Fruit fly (Drosophila melanogaster) Kc167 (cell line): Measurements from ENCODE around the gene CG11970.

ENCODE experiments used
- Myc ChIP-seq: fragments of >200 bp; optimal IDR thresholded peaks from 2 replicates; lab custom pipeline; 2017; ENCODE audit warnings: missing external identifiers
- Sin3A ChIP-seq: fragments of >200 bp; optimal IDR thresholded peaks from 2 replicates; lab custom pipeline; 2018; ENCODE audit warnings: missing external identifiers

DNA sequence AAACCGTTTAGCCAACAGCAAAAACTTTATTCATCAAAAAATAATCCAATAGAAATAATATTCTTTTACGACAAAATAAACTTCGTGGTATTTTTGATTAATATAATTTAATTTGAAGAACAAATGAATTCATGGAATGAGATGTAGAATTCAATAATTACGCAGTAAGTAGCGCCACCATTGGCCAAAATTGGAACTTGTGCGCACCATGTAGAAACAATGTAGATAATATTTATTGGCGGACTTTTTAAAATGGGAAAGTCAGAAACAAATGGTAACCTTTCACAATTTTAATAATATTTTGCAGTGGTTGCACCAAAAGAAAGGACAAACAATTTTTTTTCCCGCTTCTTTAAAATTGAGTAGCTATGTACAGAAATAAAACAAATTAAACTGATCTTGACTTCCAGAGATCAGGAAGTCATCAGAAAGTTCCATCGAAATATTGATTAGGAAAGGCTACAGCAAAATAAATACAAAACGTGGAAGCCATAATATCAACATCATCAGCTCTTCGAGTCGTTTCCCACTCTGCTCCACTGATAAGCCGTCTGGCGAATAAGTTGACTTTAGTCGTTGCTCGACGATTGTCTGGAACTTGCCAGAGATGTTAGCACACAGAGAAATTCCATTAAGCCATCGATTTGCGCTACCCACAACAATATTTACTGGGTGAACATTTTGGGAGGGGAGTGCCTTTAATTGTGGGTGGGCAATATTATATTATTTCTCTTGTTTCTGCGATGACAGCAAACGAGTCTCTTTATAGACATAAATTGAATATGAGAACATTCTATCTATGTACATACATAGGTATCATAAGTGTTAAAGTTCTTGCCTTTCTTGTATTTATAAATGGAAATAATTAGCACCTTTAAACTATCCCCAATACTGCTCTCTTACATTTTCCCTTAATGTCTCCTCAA, 4.4 kb upstream of the CG11970 start:
- TF ChIP-seq Sin3A (lab: Kevin White, UChicago) (no peak), Myc (lab: Kevin White, UChicago) (no peak)
